Worm (Caenorhabditis elegans): ENCODE data around the gene nhr-232.

DNA sequence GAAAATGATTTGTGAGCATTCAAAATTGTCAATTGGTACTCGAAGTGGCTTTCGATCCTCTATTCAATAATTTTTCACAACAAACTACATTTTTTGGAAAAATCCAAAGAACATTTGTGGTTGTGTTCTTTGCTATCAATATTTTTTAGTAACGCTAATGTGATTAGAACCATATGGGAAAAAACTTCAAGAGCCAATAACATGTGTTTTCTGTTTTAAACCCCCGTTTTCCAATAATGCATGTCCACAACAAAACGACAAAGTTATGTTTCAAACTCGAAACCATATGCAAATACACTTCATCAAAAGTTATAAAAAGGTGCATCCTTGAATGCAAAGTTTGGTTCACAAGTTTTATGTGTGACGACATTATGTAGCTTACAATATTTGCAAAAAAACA is 29.9 kb downstream of the nhr-232 start:
- TF ChIP-seq fkh-10 (GFP tag; optimal IDR thresholded peaks at IDR 0.05) (no peak), nhr-102 (tag; optimal IDR thresholded peaks at IDR 0.05) (no peak), skn-1 (tag; optimal IDR thresholded peaks at IDR 0.05) (no peak), nhr-77 (tag; optimal IDR thresholded peaks at IDR 0.05) (no peak), lin-39 (tag; optimal IDR thresholded peaks at IDR 0.05) (no peak), aha-1 (tag) (no peak), vab-7 (GFP tag; IDR thresholded peaks at IDR 0.05) (no peak), unc-39 (tag; optimal IDR thresholded peaks at IDR 0.05) (no peak)
